Fruit fly (Drosophila melanogaster) whole organism, pupa: Measurements from ENCODE around the gene CG6296.

Experiments used
- CG10348 ChIP-seq: fragments of 200-800 bp; sonication (Bioruptor generic); IDR thresholded peaks from 2 replicates; pipeline ENCODE4 v1.3.6; 2022; ENCODE audit warnings: missing biosample characterization, missing genetic modification characterization
- CG13204 ChIP-seq: fragments of 200-800 bp; sonication (Bioruptor generic); optimal IDR thresholded peaks from 2 replicates; lab custom pipeline; 2018; ENCODE audit warnings: missing biosample characterization, mild to moderate bottlenecking, missing genetic modification characterization, moderate library complexity
- CG14655 ChIP-seq: fragments of 200-800 bp; sonication (Bioruptor generic); optimal IDR thresholded peaks from 3 replicates; lab custom pipeline; 2017; ENCODE audit warnings: mild to moderate bottlenecking, missing biosample characterization, missing genetic modification reagents, missing genetic modification characterization
- CG17806 ChIP-seq: fragments of 200-800 bp; sonication (Bioruptor generic); optimal IDR thresholded peaks from 2 replicates; lab custom pipeline; 2018; ENCODE audit warnings: missing biosample characterization, mild to moderate bottlenecking, missing genetic modification characterization, moderate library complexity
- CG34367 ChIP-seq: fragments of 200-800 bp; sonication (Bioruptor generic); optimal IDR thresholded peaks from 2 replicates; lab custom pipeline; 2018; ENCODE audit warnings: missing biosample characterization, mild to moderate bottlenecking, missing genetic modification characterization
- CG4496 ChIP-seq: fragments of 200-800 bp; sonication (Bioruptor generic); IDR thresholded peaks from 3 replicates; pipeline ENCODE4 v1.3.6; 2022; ENCODE audit warnings: missing biosample characterization, missing genetic modification characterization
- Ets98B ChIP-seq: fragments of 200-800 bp; sonication (Bioruptor generic); IDR thresholded peaks from 2 replicates; pipeline ENCODE4 v1.3.6; 2022; ENCODE audit warnings: missing biosample characterization, missing genetic modification characterization
- Pif1A ChIP-seq: fragments of 200-800 bp; sonication (Bioruptor generic); optimal IDR thresholded peaks from 3 replicates; lab custom pipeline; 2016; ENCODE audit warnings: missing biosample characterization, missing genetic modification characterization
- Pif1B ChIP-seq: fragments of 200-800 bp; sonication (Bioruptor generic); optimal IDR thresholded peaks from 3 replicates; lab custom pipeline; 2016; ENCODE audit warnings: missing biosample characterization, missing genetic modification characterization
- fd96Ca ChIP-seq: fragments of 200-800 bp; sonication (Bioruptor generic); IDR thresholded peaks from 3 replicates; pipeline ENCODE4 v1.3.6; 2022; ENCODE audit warnings: missing biosample characterization, missing genetic modification characterization
- gl ChIP-seq: fragments of 200-800 bp; sonication (Bioruptor generic); optimal IDR thresholded peaks from 2 replicates; lab custom pipeline; 2018; ENCODE audit warnings: missing biosample characterization, mild to moderate bottlenecking, missing genetic modification characterization
- rn ChIP-seq: fragments of 200-800 bp; sonication (Bioruptor generic); IDR thresholded peaks from 2 replicates; pipeline ENCODE4 v1.3.6; 2022; ENCODE audit warnings: missing biosample characterization, missing genetic modification characterization

DNA sequence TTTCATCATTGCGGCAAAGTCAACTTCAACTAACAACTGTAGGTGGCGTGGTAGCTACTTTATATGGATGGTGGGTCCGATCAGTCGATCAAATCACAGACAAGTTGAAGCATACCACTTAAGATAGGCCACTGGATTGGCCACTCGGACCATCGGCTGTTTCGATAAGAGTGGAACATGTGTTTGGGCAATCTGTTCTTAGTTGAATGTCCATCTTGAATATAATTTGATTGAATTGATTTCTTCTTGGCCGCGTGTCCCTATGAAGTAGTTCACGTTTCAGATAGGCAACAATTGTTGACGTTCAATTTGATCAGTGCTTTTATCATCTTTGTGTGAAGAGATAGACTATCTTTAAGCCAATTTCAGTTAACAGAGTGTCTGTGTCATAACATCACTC, 1.8 kb upstream of the CG6296 start, which contains the start of gene CG6295:
- TF ChIP-seq CG17806 (tag; lab: Kevin White, UChicago) = no peak
- TF ChIP-seq CG34367 (tag; lab: Kevin White, UChicago) = no peak
- no peak for TF ChIP-seq CG14655 (GFP tag; lab: Kevin White, UChicago)
- TF ChIP-seq fd96Ca (GFP tag; lab: Robert Waterston, UW) = no peak
- TF ChIP-seq Ets98B (GFP tag; lab: Robert Waterston, UW) = no peak
- no peak for TF ChIP-seq Pif1B (GFP tag; lab: Kevin White, UChicago)
- TF ChIP-seq rn (GFP tag; lab: Robert Waterston, UW) = no peak
- no peak for TF ChIP-seq CG4496 (GFP tag; lab: Robert Waterston, UW)
- no peak for TF ChIP-seq Pif1A
- TF ChIP-seq CG13204 = no peak
- no peak for TF ChIP-seq CG10348 (GFP tag; lab: Robert Waterston, UW)
- TF ChIP-seq gl (tag; lab: Kevin White, UChicago) = no peak
